Worm (Caenorhabditis elegans): ENCODE measurements around the gene rnp-3.
"Not testable (repeated sequence)": the region's sequence is repeated elsewhere in the genome, so short reads cannot be mapped to it uniquely, and the experiment has no call there.

The rnp-3 gene

DNA sequence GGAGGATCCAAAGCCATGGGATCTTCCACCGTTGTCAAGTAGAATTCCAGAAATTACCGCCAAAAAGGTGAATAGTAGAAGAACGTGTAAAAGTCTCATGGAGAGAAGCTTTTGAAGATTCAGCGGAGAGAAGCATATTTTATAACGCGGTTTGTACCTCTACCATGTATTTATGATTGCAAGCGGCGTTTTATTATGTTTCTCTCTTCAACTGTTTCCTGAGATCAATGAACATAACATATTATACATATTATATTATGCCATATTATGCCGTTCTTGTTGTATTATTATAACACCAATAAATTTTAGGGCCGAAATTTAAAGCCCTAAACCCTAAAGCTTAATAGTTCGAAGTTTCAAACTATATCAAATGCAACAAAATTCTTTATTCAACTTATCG lies 33.6 kb upstream of the rnp-3 start, which contains the start of gene F49F1.18:
TSS of gene F49F1.18 (minus strand) at position 101 of the 400 bp plus-strand sequence.
- TF ChIP-seq ceh-24 (tag; optimal IDR thresholded peaks at IDR 0.05) (no peak), dve-1 (tag; optimal IDR thresholded peaks at IDR 0.05) (no peak), syd-9 (tag; optimal IDR thresholded peaks at IDR 0.05) (no peak), pat-9 (tag; optimal IDR thresholded peaks at IDR 0.05) (no peak), ahr-1 (tag; optimal IDR thresholded peaks at IDR 0.05) (no peak), ceh-31 (tag; optimal IDR thresholded peaks at IDR 0.05) (no peak), pax-1 (tag; optimal IDR thresholded peaks at IDR 0.05) (no peak), Y22D7AL.16 (tag; optimal IDR thresholded peaks at IDR 0.05) (no peak), nfya-1 (tag; optimal IDR thresholded peaks at IDR 0.05) (no peak), pqm-1 (tag; optimal IDR thresholded peaks at IDR 0.05) (no peak), eyg-1 (tag; optimal IDR thresholded peaks at IDR 0.05) (no peak), K02D7.2 (tag; optimal IDR thresholded peaks at IDR 0.05) (no peak)

DNA sequence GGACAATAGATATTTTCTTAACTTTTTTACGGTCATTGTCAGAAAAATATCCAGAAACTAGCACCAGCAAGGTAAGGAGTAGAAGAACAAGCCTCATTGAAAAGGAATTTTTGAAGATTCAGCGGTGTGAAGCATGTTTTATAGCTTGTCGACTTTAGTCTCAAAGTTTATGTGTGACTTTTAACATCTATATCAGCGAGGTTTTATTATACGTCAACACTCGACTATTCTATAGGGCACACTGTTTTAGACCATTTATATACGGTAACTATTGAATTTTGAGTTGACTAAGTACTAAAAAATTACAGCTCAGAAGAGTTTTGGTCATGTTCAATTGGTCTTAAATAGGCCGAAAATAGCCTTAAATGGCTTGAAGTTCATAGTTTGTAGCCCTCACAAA lies 32.6 kb upstream of the rnp-3 start, which contains the start of gene F49F1.11:
TSS of gene F49F1.11 (minus strand) at position 101 of the 400 bp plus-strand sequence.
- TF ChIP-seq madf-2 (tag; optimal IDR thresholded peaks at IDR 0.05): no peak
- no peak for TF ChIP-seq ceh-24 (tag; optimal IDR thresholded peaks at IDR 0.05)
- TF ChIP-seq ceh-2 (tag; optimal IDR thresholded peaks at IDR 0.05): no peak
- TF ChIP-seq npax-4 (tag; optimal IDR thresholded peaks at IDR 0.05): no peak
- no peak for TF ChIP-seq ceh-48 (tag; optimal IDR thresholded peaks at IDR 0.05)
- TF ChIP-seq ceh-22 (tag; optimal IDR thresholded peaks at IDR 0.05): no peak
- no peak for TF ChIP-seq unc-42 (tag; optimal IDR thresholded peaks at IDR 0.05)
- no peak for TF ChIP-seq unc-86 (tag; optimal IDR thresholded peaks at IDR 0.05)
- TF ChIP-seq dve-1 (tag; optimal IDR thresholded peaks at IDR 0.05): no peak
- no peak for TF ChIP-seq eyg-1 (tag; optimal IDR thresholded peaks at IDR 0.05)
- no peak for TF ChIP-seq sox-2 (GFP tag; IDR thresholded peaks at IDR 0.05)
- no peak for TF ChIP-seq syd-9 (tag; optimal IDR thresholded peaks at IDR 0.05)
- TF ChIP-seq lin-11 (tag; optimal IDR thresholded peaks at IDR 0.05): no peak
- no peak for TF ChIP-seq pqm-1 (tag; optimal IDR thresholded peaks at IDR 0.05)
- TF ChIP-seq T23F11.4 (GFP tag; optimal IDR thresholded peaks at IDR 0.05): no peak
- no peak for TF ChIP-seq hlh-13 (GFP tag; optimal IDR thresholded peaks at IDR 0.05)
- no peak for TF ChIP-seq ttx-3 (tag; optimal IDR thresholded peaks at IDR 0.05)

DNA sequence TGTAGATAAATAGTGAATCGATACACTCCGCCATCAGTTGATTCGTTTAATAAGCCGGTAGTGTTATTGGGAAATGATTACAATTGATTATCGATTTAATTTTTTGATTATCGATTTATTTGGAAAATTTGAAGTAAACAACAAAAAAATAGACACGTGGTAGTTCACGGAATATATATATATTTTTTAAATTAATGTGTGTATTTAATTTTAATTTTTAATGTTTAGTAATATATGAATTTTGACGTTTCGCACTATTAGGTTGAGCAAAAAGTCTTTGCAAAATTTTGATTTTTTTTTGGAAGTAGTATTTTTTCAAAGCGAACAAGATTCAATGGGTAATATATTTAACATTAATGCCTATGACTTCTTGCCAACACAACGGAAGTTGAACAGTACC lies 30.9 kb upstream of the rnp-3 start, which contains the start of gene F49F1.12:
TSS of gene F49F1.12 (minus strand) at position 101 of the 400 bp plus-strand sequence.
- TF ChIP-seq Y22D7AL.16, ref-2, ceh-18 (tag; optimal IDR thresholded peaks at IDR 0.05): not testable (repeated sequence)

DNA sequence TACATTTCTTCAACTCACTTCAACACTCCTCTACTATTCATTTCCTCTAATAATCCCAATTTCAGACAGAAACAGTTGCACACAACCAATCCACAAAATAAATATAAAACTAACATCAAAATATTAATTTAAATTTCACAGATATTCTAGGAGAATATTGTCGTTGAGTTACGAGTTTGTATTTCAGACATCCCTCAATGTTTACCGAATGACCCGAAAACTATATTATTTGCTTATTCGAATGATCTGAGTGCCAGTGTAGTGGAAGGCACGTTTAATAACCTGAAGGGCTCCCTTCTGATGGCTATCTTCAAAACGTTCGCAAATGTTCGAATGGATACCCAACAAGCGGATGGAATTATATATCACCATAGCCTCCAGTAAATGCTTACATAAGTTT lies 29.1 kb upstream of the rnp-3 start, which contains the start of gene R07C12.3:
TSS of gene R07C12.3 (plus strand) at position 301 of the 400 bp plus-strand sequence.
- no peak for TF ChIP-seq hlh-13 (GFP tag; optimal IDR thresholded peaks at IDR 0.05)
- TF ChIP-seq elt-4 (tag; optimal IDR thresholded peaks at IDR 0.05): no peak
- TF ChIP-seq ref-2 (tag; optimal IDR thresholded peaks at IDR 0.05): no peak
- no peak for TF ChIP-seq pha-2 (tag; optimal IDR thresholded peaks at IDR 0.05)
- TF ChIP-seq ets-4 (tag; optimal IDR thresholded peaks at IDR 0.05): no peak
- no peak for TF ChIP-seq unc-86 (tag; optimal IDR thresholded peaks at IDR 0.05)
- no peak for TF ChIP-seq ceh-45 (GFP tag; IDR thresholded peaks at IDR 0.05)
- TF ChIP-seq nfya-1 (tag; optimal IDR thresholded peaks at IDR 0.05): no peak
- no peak for TF ChIP-seq Y22D7AL.16 (tag; optimal IDR thresholded peaks at IDR 0.05)
- no peak for TF ChIP-seq ceh-34 (tag; optimal IDR thresholded peaks at IDR 0.05)
- no peak for TF ChIP-seq lim-6 (tag; optimal IDR thresholded peaks at IDR 0.05)
- no peak for TF ChIP-seq ceh-24 (tag; optimal IDR thresholded peaks at IDR 0.05)
- TF ChIP-seq eyg-1 (tag; optimal IDR thresholded peaks at IDR 0.05): no peak
- TF ChIP-seq K02D7.2 (tag; optimal IDR thresholded peaks at IDR 0.05): no peak
- TF ChIP-seq pqm-1 (tag; optimal IDR thresholded peaks at IDR 0.05): no peak
- TF ChIP-seq dmd-4 (tag; optimal IDR thresholded peaks at IDR 0.05; ENCODE audit: borderline replicate concordance): no peak
- no peak for TF ChIP-seq ceh-2 (tag; optimal IDR thresholded peaks at IDR 0.05)

DNA sequence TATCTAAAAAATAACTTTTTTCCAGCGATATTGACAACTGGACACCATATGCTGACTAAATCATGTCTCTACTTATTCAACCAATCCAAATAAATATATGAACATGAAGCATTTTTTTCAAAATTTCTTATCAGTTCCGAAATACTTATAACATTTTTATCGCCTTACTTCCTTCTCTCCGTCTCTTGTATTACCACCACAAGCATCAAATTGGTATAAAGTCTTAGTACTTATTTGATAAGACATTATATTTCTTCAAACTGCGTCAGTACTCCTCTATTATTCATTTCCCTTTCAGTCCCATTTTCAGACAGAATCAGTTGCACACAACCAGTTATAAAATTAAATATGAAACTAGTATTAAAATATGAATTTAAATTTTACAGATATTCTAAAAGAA lies 26.0 kb upstream of the rnp-3 start:
- TF ChIP-seq elt-2 (tag; optimal IDR thresholded peaks at IDR 0.05): peak; percentile 47
- no peak for TF ChIP-seq tbx-7 (tag; optimal IDR thresholded peaks at IDR 0.05)

All from whole organism, late embryonic.